Worm (Caenorhabditis elegans) whole organism, L4 larva: ENCODE results near the gene C36E6.2.

Experiments used
- T26A8.4 ChIP-seq: fragments of 200-800 bp; sonication (Bioruptor generic); IDR thresholded peaks from 2 replicates; pipeline ENCODE4 v1.3.6; 2022; ENCODE audit warnings: missing genetic modification characterization, missing compliant biosample characterization
- Y5F2A.4 ChIP-seq: fragments of 200-800 bp; sonication (Bioruptor generic); optimal IDR thresholded peaks from 2 replicates; lab custom pipeline; 2018; ENCODE audit warnings: mild to moderate bottlenecking, missing genetic modification characterization, missing compliant biosample characterization
- Y75B8A.6 ChIP-seq: fragments of 200-800 bp; sonication (Bioruptor generic); IDR thresholded peaks from 2 replicates; pipeline ENCODE4 v1.3.6; 2022; ENCODE audit warnings: missing genetic modification reagents, missing genetic modification characterization, missing compliant biosample characterization
- aha-1 ChIP-seq: fragments of 150-350 bp; peaks from one replicate; lab custom pipeline; 2014; ENCODE audit warnings: missing biosample characterization, missing genetic modification characterization
- aly-2 ChIP-seq: sonication (generic microtip); optimal IDR thresholded peaks from 2 replicates; lab custom pipeline; 2018; ENCODE audit warnings: missing biosample characterization, missing genetic modification characterization
- arid-1 ChIP-seq: fragments of 200-800 bp; sonication (Bioruptor generic); conservative IDR thresholded peaks from 2 replicates; pipeline ENCODE4 v1.3.6; 2022; ENCODE audit warnings: missing genetic modification reagents, missing genetic modification characterization, missing compliant biosample characterization
- ceh-20 ChIP-seq: fragments of 200-800 bp; sonication (Bioruptor generic); IDR thresholded peaks from 2 replicates; pipeline ENCODE4 v1.3.6; 2022; ENCODE audit warnings: missing genetic modification reagents, missing genetic modification characterization, missing compliant biosample characterization
- ceh-82 ChIP-seq: sonication (generic microtip); optimal IDR thresholded peaks from 2 replicates; lab custom pipeline; 2017; ENCODE audit warnings: missing biosample characterization, missing genetic modification characterization
- daf-12 ChIP-seq: fragments of 150-350 bp; optimal IDR thresholded peaks from 2 replicates; lab custom pipeline; 2014; ENCODE audit warnings: missing biosample characterization, missing genetic modification reagents, missing genetic modification characterization
- daf-16 ChIP-seq, 3 experiments: sonication (generic microtip); optimal IDR thresholded peaks; 2 replicates each; lab custom pipeline; 2016 to 2017; ENCODE audit warnings: missing genetic modification characterization in 3 of 3, missing genetic modification reagents in 3 of 3, mild to moderate bottlenecking in 2 of 3, missing compliant biosample characterization in 2 of 3, missing biosample characterization in 1 of 3, moderate library complexity in 1 of 3
- daf-19 ChIP-seq: fragments of 200-800 bp; sonication (Bioruptor generic); conservative IDR thresholded peaks from 2 replicates; pipeline ENCODE4 v1.3.6; 2022; ENCODE audit warnings: missing genetic modification characterization, missing compliant biosample characterization
- daf-8 ChIP-seq: fragments of 200-800 bp; sonication (Bioruptor generic); IDR thresholded peaks from 2 replicates; pipeline ENCODE4 v1.3.6; 2022; ENCODE audit warnings: missing genetic modification characterization, missing compliant biosample characterization
- dmd-6 ChIP-seq: fragments of 200-800 bp; sonication (Bioruptor generic); IDR thresholded peaks from 2 replicates; pipeline ENCODE4 v1.3.6; 2022; ENCODE audit warnings: missing genetic modification reagents, missing genetic modification characterization, missing compliant biosample characterization
- duxl-1 ChIP-seq: sonication (generic microtip); optimal IDR thresholded peaks from 2 replicates; lab custom pipeline; 2016; ENCODE audit warnings: mild to moderate bottlenecking, missing genetic modification characterization, moderate library complexity, missing compliant biosample characterization; ENCODE audit not compliant: poor library complexity
- egl-27 ChIP-seq: sonication (generic microtip); optimal IDR thresholded peaks from 3 replicates; lab custom pipeline; 2017; ENCODE audit warnings: missing biosample characterization, missing genetic modification reagents, missing genetic modification characterization
- gei-8 ChIP-seq: fragments of 200-800 bp; sonication (Bioruptor generic); optimal IDR thresholded peaks from 2 replicates; lab custom pipeline; 2018; ENCODE audit warnings: mild to moderate bottlenecking, missing genetic modification characterization, missing compliant biosample characterization
- hif-1 ChIP-seq, 2 experiments: sonication (generic microtip); optimal IDR thresholded peaks; 2 replicates each; lab custom pipeline; 2016 to 2017; ENCODE audit warnings: missing compliant biosample characterization in 2 of 2, missing genetic modification characterization in 2 of 2, missing genetic modification reagents in 2 of 2, missing genotype in 2 of 2, mild to moderate bottlenecking in 1 of 2
- hlh-11 ChIP-seq: fragments of 200-800 bp; sonication (Bioruptor generic); optimal IDR thresholded peaks from 2 replicates; lab custom pipeline; 2018; ENCODE audit warnings: mild to moderate bottlenecking, missing genetic modification characterization, missing compliant biosample characterization
- jun-1 ChIP-seq: fragments of 150-350 bp; optimal IDR thresholded peaks from 2 replicates; lab custom pipeline; 2014; ENCODE audit warnings: missing biosample characterization, missing genetic modification reagents, missing genetic modification characterization
- lim-7 ChIP-seq: fragments of 200-800 bp; sonication (Bioruptor generic); IDR thresholded peaks from 2 replicates; pipeline ENCODE4 v1.3.6; 2022; ENCODE audit warnings: missing genetic modification characterization, missing compliant biosample characterization
- lin-1 ChIP-seq: fragments of 200-800 bp; sonication (Bioruptor generic); IDR thresholded peaks from 2 replicates; pipeline ENCODE4 v1.3.6; 2022; ENCODE audit warnings: missing genetic modification reagents, missing genetic modification characterization, missing compliant biosample characterization
- lin-15B ChIP-seq: fragments of 150-350 bp; sonication (generic microtip); optimal IDR thresholded peaks from 3 replicates; lab custom pipeline; 2014; ENCODE audit warnings: missing biosample characterization, missing genetic modification characterization
- lin-29 ChIP-seq: fragments of 200-800 bp; sonication (Bioruptor generic); IDR thresholded peaks from 2 replicates; pipeline ENCODE4 v1.3.6; 2022; ENCODE audit warnings: missing genetic modification reagents, missing genetic modification characterization, missing compliant biosample characterization
- lir-3 ChIP-seq: sonication (generic microtip); optimal IDR thresholded peaks from 2 replicates; lab custom pipeline; 2016; ENCODE audit warnings: mild to moderate bottlenecking, missing genetic modification characterization, missing compliant biosample characterization
- mdl-1 ChIP-seq, 2 experiments: fragments of 150-350 bp in 1 of 2; sonication (generic microtip) in 1 of 2; optimal IDR thresholded peaks; 2 replicates each; lab custom pipeline; 2014 to 2017; ENCODE audit warnings: missing biosample characterization in 2 of 2, missing genetic modification characterization in 2 of 2
- nhr-102 ChIP-seq: sonication (generic microtip); optimal IDR thresholded peaks from 2 replicates; lab custom pipeline; 2016; ENCODE audit warnings: mild to moderate bottlenecking, missing genetic modification characterization, moderate library complexity, missing compliant biosample characterization
- nhr-237 ChIP-seq: sonication (generic microtip); optimal IDR thresholded peaks from 2 replicates; lab custom pipeline; 2017; ENCODE audit warnings: missing biosample characterization, missing genetic modification characterization
- nhr-25 ChIP-seq: sonication (generic microtip); optimal IDR thresholded peaks from 2 replicates; lab custom pipeline; 2017; ENCODE audit warnings: missing genetic modification characterization, mild to moderate bottlenecking, missing compliant biosample characterization, antibody characterized with exemption, moderate library complexity, borderline replicate concordance; ENCODE audit not compliant: insufficient read depth
- nhr-28 ChIP-seq: fragments of 150-350 bp; optimal IDR thresholded peaks from 2 replicates; lab custom pipeline; 2014; ENCODE audit warnings: missing biosample characterization, missing genetic modification characterization
- nhr-41 ChIP-seq: fragments of 200-800 bp; sonication (Bioruptor generic); IDR thresholded peaks from 2 replicates; pipeline ENCODE4 v1.3.6; 2022; ENCODE audit warnings: missing genetic modification reagents, missing genetic modification characterization, missing compliant biosample characterization
- nhr-6 ChIP-seq: fragments of 150-350 bp; optimal IDR thresholded peaks from 2 replicates; lab custom pipeline; 2014; ENCODE audit warnings: missing biosample characterization, missing genetic modification characterization
- nhr-76 ChIP-seq: fragments of 150-350 bp; optimal IDR thresholded peaks from 2 replicates; lab custom pipeline; 2014; ENCODE audit warnings: missing biosample characterization, missing genetic modification characterization
- nhr-77 ChIP-seq: fragments of 150-350 bp; optimal IDR thresholded peaks from 2 replicates; lab custom pipeline; 2014; ENCODE audit warnings: missing biosample characterization, missing genetic modification characterization
- pha-4 ChIP-seq, 2 experiments: fragments of 150-350 bp in 1 of 2; fragments of 200-800 bp in 1 of 2; sonication (Bioruptor generic) in 1 of 2; IDR thresholded peaks in 1 of 2; optimal IDR thresholded peaks in 1 of 2; 2 replicates each; pipeline versions ENCODE4 v1.3.6 to Lab custom; 2014 to 2022; ENCODE audit warnings: missing genetic modification characterization in 2 of 2, missing genetic modification reagents in 2 of 2, missing biosample characterization in 1 of 2, missing compliant biosample characterization in 1 of 2
- pqm-1 ChIP-seq: sonication (generic microtip); optimal IDR thresholded peaks from 2 replicates; lab custom pipeline; 2017; ENCODE audit warnings: missing biosample characterization, missing genetic modification characterization
- saeg-2 ChIP-seq: fragments of 200-800 bp; sonication (Bioruptor generic); IDR thresholded peaks from 2 replicates; pipeline ENCODE4 v1.3.6; 2022; ENCODE audit warnings: missing genetic modification reagents, missing genetic modification characterization, missing compliant biosample characterization
- set-16 ChIP-seq: fragments of 200-800 bp; sonication (Bioruptor generic); IDR thresholded peaks from 2 replicates; pipeline ENCODE4 v1.3.6; 2022; ENCODE audit warnings: missing genetic modification reagents, missing genetic modification characterization, missing compliant biosample characterization
- skn-1 ChIP-seq: fragments of 150-350 bp; optimal IDR thresholded peaks from 2 replicates; lab custom pipeline; 2014; ENCODE audit warnings: missing biosample characterization, missing genetic modification characterization
- snpc-1.2 ChIP-seq: fragments of 200-800 bp; sonication (Bioruptor generic); IDR thresholded peaks from 2 replicates; pipeline ENCODE4 v1.3.6; 2022; ENCODE audit warnings: missing genetic modification reagents, missing genetic modification characterization, missing compliant biosample characterization
- tra-1 ChIP-seq: fragments of 200-800 bp; sonication (Bioruptor generic); IDR thresholded peaks from 2 replicates; pipeline ENCODE4 v1.3.6; 2022; ENCODE audit warnings: missing genetic modification reagents, missing genetic modification characterization, missing compliant biosample characterization
- unc-39 ChIP-seq: sonication (generic microtip); optimal IDR thresholded peaks from 2 replicates; lab custom pipeline; 2017; ENCODE audit warnings: missing biosample characterization, missing genetic modification characterization
- unc-62 ChIP-seq, 3 experiments: fragments of 150-350 bp in 1 of 3; sonication (generic microtip); optimal IDR thresholded peaks in 2 of 3; peaks in 1 of 3; 1 replicate in 1 of 3; 2 replicates in 2 of 3; lab custom pipeline; 2014 to 2017; ENCODE audit warnings: missing biosample characterization in 3 of 3, missing genetic modification characterization in 3 of 3, missing genetic modification reagents in 3 of 3, missing genotype in 1 of 3
- zfp-2 ChIP-seq: sonication (generic microtip); optimal IDR thresholded peaks from 2 replicates; lab custom pipeline; 2016; ENCODE audit warnings: mild to moderate bottlenecking, missing genetic modification characterization, missing compliant biosample characterization
- zfp-3 ChIP-seq: fragments of 200-800 bp; sonication (Bioruptor generic); conservative IDR thresholded peaks from 2 replicates; pipeline ENCODE4 v1.3.6; 2022; ENCODE audit warnings: missing genetic modification reagents, missing genetic modification characterization, missing compliant biosample characterization
- zip-2 ChIP-seq: fragments of 150-350 bp; optimal IDR thresholded peaks from 2 replicates; lab custom pipeline; 2014; ENCODE audit warnings: missing biosample characterization, missing genetic modification characterization

The C36E6.2 gene

ce11 chrX:17478677-17479076 lies 27.2 kb downstream of the C36E6.2 start:
- TF ChIP-seq daf-16 (GFP tag; optimal IDR thresholded peaks at IDR 0.05; lab: Kevin White, UChicago) (no peak), daf-16 (tag; optimal IDR thresholded peaks at IDR 0.05; lab: Kevin White, UChicago) (peak; percentile 4), nhr-77 (tag; lab: Kevin White, UChicago) (no peak), aha-1 (peak; percentile 98), unc-62 (GFP tag; optimal IDR thresholded peaks at IDR 0.05 in 1 of 2; lab: Kevin White, UChicago) (peak in 1 of 2 experiments; percentile 27), unc-62 (tag; optimal IDR thresholded peaks at IDR 0.05; lab: Kevin White, UChicago) (no peak), pqm-1 (tag; lab: Kevin White, UChicago) (peak; percentile 59), unc-39 (tag; lab: Kevin White, UChicago) (no peak), nhr-25 (tag; lab: Kevin White, UChicago) (no peak), dmd-6 (GFP tag; lab: Robert Waterston, UW) (no peak), lir-3 (tag; lab: Kevin White, UChicago) (no peak), skn-1 (no peak), nhr-28 (tag; lab: Kevin White, UChicago) (peak; percentile 36)

- TF ChIP-seq zip-2 (tag; lab: Kevin White, UChicago) (peak; percentile 60), lir-3 (tag; lab: Kevin White, UChicago) (no peak), saeg-2 (GFP tag; lab: Robert Waterston, UW) (peak; percentile 52; the same call in 1 of the 2 replicates), arid-1 (GFP tag; lab: Robert Waterston, UW) (0 out of 2 replicates have a peak, but pooled peaks have one; percentile 10), ceh-20 (GFP tag; lab: Robert Waterston, UW) (peak; percentile 79), jun-1 (peak; percentile 58), aly-2 (tag; lab: Kevin White, UChicago) (no peak), zfp-3 (no peak), pha-4 (GFP tag; IDR thresholded peaks at IDR 0.05; lab: Robert Waterston, UW) (peak; percentile 60; the same call in 1 of the 2 replicates), pha-4 (tag; optimal IDR thresholded peaks at IDR 0.05; lab: Kevin White, UChicago) (peak; percentile 80), T26A8.4 (peak; percentile 81), mdl-1 (tag; optimal IDR thresholded peaks at IDR 0.05; lab: Kevin White, UChicago) (peak; percentile 80 to 90), gei-8 (peak; percentile 83), snpc-1.2 (GFP tag; lab: Robert Waterston, UW) (no peak; the same call in 1 of the 2 replicates), egl-27 (peak; percentile 45), hlh-11 (tag; lab: Kevin White, UChicago) (peak; percentile 99), set-16 (peak; percentile 95), unc-39 (tag; lab: Kevin White, UChicago) (no peak), Y5F2A.4 (no peak), daf-8 (GFP tag; lab: Robert Waterston, UW) (no peak), unc-62 (GFP tag; optimal IDR thresholded peaks at IDR 0.05 in 1 of 2; lab: Kevin White, UChicago) (peak in 1 of 2 experiments; percentile 91), unc-62 (tag; optimal IDR thresholded peaks at IDR 0.05; lab: Kevin White, UChicago) (no peak), ceh-82 (tag; lab: Kevin White, UChicago) (no peak), Y75B8A.6 (no peak), lim-7 (GFP tag; lab: Robert Waterston, UW) (no peak; the same call in 1 of the 2 replicates), nhr-76 (tag; lab: Kevin White, UChicago) (no peak), daf-12 (tag; lab: Kevin White, UChicago) (no peak), lin-15B (tag; lab: Kevin White, UChicago) (no peak), nhr-41 (GFP tag; lab: Robert Waterston, UW) (no peak; the same call in 1 of the 2 replicates), daf-19 (GFP tag; lab: Robert Waterston, UW) (no peak; the same call in 1 of the 2 replicates), nhr-6 (tag; lab: Kevin White, UChicago) (peak; percentile 7), duxl-1 (tag; lab: Kevin White, UChicago) (peak; percentile 21), hif-1 (tag; optimal IDR thresholded peaks at IDR 0.05; lab: Kevin White, UChicago) (peak; percentile 66 to 82), nhr-102 (tag; lab: Kevin White, UChicago) (peak; percentile 74), nhr-237 (tag; lab: Kevin White, UChicago) (no peak), lin-29 (GFP tag; lab: Robert Waterston, UW) (no peak), zfp-2 (peak; percentile 2), tra-1 (GFP tag; lab: Robert Waterston, UW) (peak; percentile 79; the same call in 1 of the 2 replicates), lin-1 (GFP tag; lab: Robert Waterston, UW) (peak; percentile 9; the same call in 1 of the 2 replicates)
Measured at ce11 chrX:17479694-17480574, 28.5 kb downstream of the C36E6.2 start.
